Fruit fly (Drosophila melanogaster) whole organism: ENCODE results near the gene Sfp24Bc.

Experiments
- CG8478 ChIP-seq: fragments of >200 bp; optimal IDR thresholded peaks from 2 replicates; lab custom pipeline; 2018; ENCODE audit warnings: inconsistent platforms
- Dll ChIP-seq: fragments of >200 bp; optimal IDR thresholded peaks from 2 replicates; lab custom pipeline; 2017
- EcR ChIP-seq, 2 experiments: fragments of >200 bp; optimal IDR thresholded peaks; 2 replicates each; lab custom pipeline; 2017; ENCODE audit warnings: missing biosample characterization in 2 of 2, missing genetic modification characterization in 2 of 2, missing genetic modification reagents in 2 of 2
- pan ChIP-seq: fragments of >200 bp; optimal IDR thresholded peaks from 2 replicates; lab custom pipeline; 2017
- psq ChIP-seq: fragments of >200 bp; optimal IDR thresholded peaks from 2 replicates; lab custom pipeline; 2017
- usp ChIP-seq: fragments of >200 bp; optimal IDR thresholded peaks from 2 replicates; lab custom pipeline; 2017; ENCODE audit warnings: missing biosample characterization, missing genetic modification characterization, mixed read lengths

Gene Sfp24Bc

dm6 chr2L:3631262-3632046 lies 38.9 kb downstream of the Sfp24Bc start:
- TF ChIP-seq psq (lab: Kevin White, UChicago), result no peak
- no peak for TF ChIP-seq pan (lab: Kevin White, UChicago)
- TF ChIP-seq CG8478 (lab: Kevin White, UChicago), result no peak
- no peak for TF ChIP-seq Dll
- TF ChIP-seq EcR (GFP tag; optimal IDR thresholded peaks at IDR 0.05; lab: Kevin White, UChicago), result peak; percentile 22 to 50

DNA sequence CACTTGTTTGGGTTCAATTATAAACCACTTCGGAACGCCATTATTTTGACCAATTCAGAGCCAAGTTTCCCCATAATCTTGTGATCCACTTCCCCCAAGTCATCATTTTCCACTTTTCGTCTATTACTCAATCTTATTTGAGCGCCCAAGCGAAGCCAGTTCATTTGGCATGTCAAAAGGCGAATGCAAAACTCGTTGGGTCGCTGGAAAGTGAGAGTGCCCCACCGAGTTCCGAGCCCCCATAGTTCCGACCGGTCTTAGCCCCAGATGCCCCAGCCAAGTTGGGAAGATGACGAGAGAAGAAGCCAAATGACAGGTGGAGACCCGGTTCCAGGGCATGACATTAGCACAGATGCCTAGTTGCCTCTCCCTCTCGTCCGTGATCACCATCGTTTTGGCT lies 39.6 kb downstream of the Sfp24Bc start:
- TF ChIP-seq Dll (no peak), usp (GFP tag; lab: Kevin White, UChicago) (no peak), pan (lab: Kevin White, UChicago) (no peak), CG8478 (lab: Kevin White, UChicago) (no peak), psq (lab: Kevin White, UChicago) (no peak), EcR (GFP tag; optimal IDR thresholded peaks at IDR 0.05; lab: Kevin White, UChicago) (no peak)

dm6 chr2L:3629466-3629865 lies 40.9 kb downstream of the Sfp24Bc start:
- TF ChIP-seq EcR (GFP tag; optimal IDR thresholded peaks at IDR 0.05; lab: Kevin White, UChicago) (no peak), psq (lab: Kevin White, UChicago) (no peak), pan (lab: Kevin White, UChicago) (no peak), usp (GFP tag; lab: Kevin White, UChicago) (no peak), Dll (no peak), CG8478 (lab: Kevin White, UChicago) (no peak)

dm6 chr2L:3628819-3629218 lies 41.6 kb downstream of the Sfp24Bc start:
- no peak for TF ChIP-seq psq (lab: Kevin White, UChicago)
- no peak for TF ChIP-seq CG8478 (lab: Kevin White, UChicago)
- no peak for TF ChIP-seq usp (GFP tag; lab: Kevin White, UChicago)
- no peak for TF ChIP-seq pan (lab: Kevin White, UChicago)
- no peak for TF ChIP-seq EcR (GFP tag; optimal IDR thresholded peaks at IDR 0.05; lab: Kevin White, UChicago)
- no peak for TF ChIP-seq Dll

- TF ChIP-seq EcR (GFP tag; optimal IDR thresholded peaks at IDR 0.05; lab: Kevin White, UChicago), result no peak
- no peak for TF ChIP-seq Dll
- no peak for TF ChIP-seq usp (GFP tag; lab: Kevin White, UChicago)
- TF ChIP-seq pan (lab: Kevin White, UChicago), result no peak
- no peak for TF ChIP-seq psq (lab: Kevin White, UChicago)
- no peak for TF ChIP-seq CG8478 (lab: Kevin White, UChicago)
These were observed 45.6 kb downstream of the Sfp24Bc start for dm6 chr2L:3624784-3625183.

DNA sequence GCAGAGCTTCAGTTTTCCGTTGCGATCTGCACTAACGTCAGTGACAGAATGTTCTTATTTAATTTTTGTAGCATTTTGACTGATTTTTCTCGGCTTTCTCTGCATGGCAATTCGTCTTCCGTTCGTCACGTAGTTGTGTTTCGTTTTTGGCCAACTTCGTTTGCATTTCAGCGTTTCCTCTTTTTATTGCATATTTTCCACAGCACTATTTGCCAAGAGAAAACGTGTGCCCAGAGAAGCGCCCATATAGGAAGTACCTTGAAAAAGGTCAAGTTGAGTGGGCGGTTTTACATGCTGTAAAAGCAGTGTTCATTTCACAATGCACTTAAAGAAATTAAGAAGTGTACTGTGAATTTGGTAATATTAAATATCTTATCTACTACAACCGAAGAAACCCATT lies 48.8 kb downstream of the Sfp24Bc start, which contains the start of gene CG15418:
TSS of gene CG15418 (minus strand) at position 101 of the 400 bp plus-strand sequence.
- TF ChIP-seq psq (lab: Kevin White, UChicago) (no peak), usp (GFP tag; lab: Kevin White, UChicago) (no peak), EcR (GFP tag; optimal IDR thresholded peaks at IDR 0.05; lab: Kevin White, UChicago) (no peak), CG8478 (lab: Kevin White, UChicago) (no peak), Dll (no peak), pan (lab: Kevin White, UChicago) (no peak)
